Worm (Caenorhabditis elegans) whole organism, L1 larva: ENCODE results near the gene rft-2.

Experiments
- C16A3.4 ChIP-seq: fragments of 150-350 bp; optimal IDR thresholded peaks from 2 replicates; lab custom pipeline; 2014; ENCODE audit warnings: missing biosample characterization, missing genetic modification characterization
- F16B12.6 ChIP-seq: fragments of 150-350 bp; optimal IDR thresholded peaks from 2 replicates; lab custom pipeline; 2014; ENCODE audit warnings: missing biosample characterization, missing genetic modification characterization
- aly-2 ChIP-seq: fragments of 150-350 bp; optimal IDR thresholded peaks from 2 replicates; lab custom pipeline; 2014; ENCODE audit warnings: missing biosample characterization, missing genetic modification characterization
- ceh-63 ChIP-seq: fragments of 200-800 bp; sonication (Bioruptor generic); optimal IDR thresholded peaks from 2 replicates; lab custom pipeline; 2018; ENCODE audit warnings: mild to moderate bottlenecking, missing genetic modification characterization, missing compliant biosample characterization
- ceh-82 ChIP-seq, 3 experiments: fragments of 150-350 bp in 1 of 3; sonication (generic microtip) in 2 of 3; optimal IDR thresholded peaks; 2 replicates each; lab custom pipeline; 2014 to 2017; ENCODE audit warnings: missing biosample characterization in 3 of 3, missing genetic modification characterization in 3 of 3
- dsc-1 ChIP-seq: sonication (generic microtip); optimal IDR thresholded peaks from 2 replicates; lab custom pipeline; 2016; ENCODE audit warnings: mild to moderate bottlenecking, missing genetic modification characterization, missing compliant biosample characterization
- efl-1 ChIP-seq, 4 experiments: fragments of 150-350 bp; optimal IDR thresholded peaks in 3 of 4; peaks in 1 of 4; 1 replicate in 1 of 4; 2 replicates in 3 of 4; lab custom pipeline; 2014; ENCODE audit warnings: missing biosample characterization in 2 of 4, missing genetic modification characterization in 2 of 4, missing genetic modification reagents in 2 of 4
- elt-3 ChIP-seq, 6 experiments: fragments of 150-350 bp in 1 of 6; sonication (generic microtip); optimal IDR thresholded peaks; 2 replicates each; lab custom pipeline; 2017 to 2018; ENCODE audit warnings: missing biosample characterization in 6 of 6, missing genetic modification characterization in 6 of 6, inconsistent platforms in 1 of 6
- ets-5 ChIP-seq: fragments of 200-800 bp; sonication (Bioruptor generic); IDR thresholded peaks from 2 replicates; pipeline ENCODE4 v1.3.6; 2022; ENCODE audit warnings: missing genetic modification characterization, missing compliant biosample characterization
- fkh-10 ChIP-seq: sonication (generic microtip); optimal IDR thresholded peaks from 2 replicates; lab custom pipeline; 2017; ENCODE audit warnings: missing biosample characterization, missing genetic modification reagents, missing genetic modification characterization
- fkh-4 ChIP-seq: sonication (generic microtip); optimal IDR thresholded peaks from 2 replicates; lab custom pipeline; 2016; ENCODE audit warnings: missing compliant biosample characterization, missing genetic modification characterization, borderline replicate concordance
- fkh-8 ChIP-seq: sonication (generic microtip); optimal IDR thresholded peaks from 2 replicates; lab custom pipeline; 2016; ENCODE audit warnings: mild to moderate bottlenecking, missing genetic modification characterization, missing compliant biosample characterization
- fos-1 ChIP-seq: fragments of 150-350 bp; optimal IDR thresholded peaks from 2 replicates; lab custom pipeline; 2014; ENCODE audit warnings: missing biosample characterization, missing genetic modification characterization
- grh-1 ChIP-seq: fragments of 200-800 bp; sonication (Bioruptor generic); IDR thresholded peaks from 2 replicates; pipeline ENCODE4 v1.3.6; 2022; ENCODE audit warnings: missing genetic modification reagents, missing genetic modification characterization, missing compliant biosample characterization
- hlh-4 ChIP-seq: sonication (generic microtip); optimal IDR thresholded peaks from 2 replicates; lab custom pipeline; 2016; ENCODE audit warnings: mild to moderate bottlenecking, missing genetic modification characterization, missing compliant biosample characterization
- hpl-2 ChIP-seq: fragments of 150-350 bp; optimal IDR thresholded peaks from 2 replicates; lab custom pipeline; 2014; ENCODE audit warnings: missing biosample characterization, missing genetic modification reagents, missing genetic modification characterization
- irx-1 ChIP-seq: sonication (generic microtip); optimal IDR thresholded peaks from 2 replicates; lab custom pipeline; 2016; ENCODE audit warnings: missing genetic modification characterization, missing compliant biosample characterization
- jun-1 ChIP-seq: fragments of 150-350 bp; optimal IDR thresholded peaks from 2 replicates; lab custom pipeline; 2014; ENCODE audit warnings: missing biosample characterization, missing genetic modification reagents, missing genetic modification characterization
- lin-13 ChIP-seq: fragments of 150-350 bp; optimal IDR thresholded peaks from 2 replicates; lab custom pipeline; 2014; ENCODE audit warnings: missing biosample characterization, missing genetic modification reagents, missing genetic modification characterization
- lin-14 ChIP-seq: fragments of 200-800 bp; sonication (Bioruptor generic); optimal IDR thresholded peaks from 2 replicates; lab custom pipeline; 2018; ENCODE audit warnings: mild to moderate bottlenecking, missing genetic modification characterization, moderate library complexity, missing compliant biosample characterization
- lin-35 ChIP-seq, 2 experiments: fragments of 150-350 bp; optimal IDR thresholded peaks; 2 replicates each; lab custom pipeline; 2014; ENCODE audit warnings: missing biosample characterization in 2 of 2, missing genetic modification characterization in 2 of 2, missing genetic modification reagents in 2 of 2
- lin-39 ChIP-seq: fragments of 150-350 bp; optimal IDR thresholded peaks from 2 replicates; lab custom pipeline; 2014; ENCODE audit warnings: missing biosample characterization, missing genetic modification reagents, missing genetic modification characterization
- mab-9 ChIP-seq: fragments of 200-800 bp; sonication (Bioruptor generic); IDR thresholded peaks from 2 replicates; pipeline ENCODE4 v1.3.6; 2022; ENCODE audit warnings: missing genetic modification reagents, missing genetic modification characterization, missing compliant biosample characterization
- mef-2 ChIP-seq: fragments of 150-350 bp; optimal IDR thresholded peaks from 2 replicates; lab custom pipeline; 2014; ENCODE audit warnings: missing biosample characterization, missing genetic modification characterization
- nhr-237 ChIP-seq: fragments of 150-350 bp; optimal IDR thresholded peaks from 2 replicates; lab custom pipeline; 2014; ENCODE audit warnings: missing biosample characterization, missing genetic modification characterization
- nhr-47 ChIP-seq: sonication (generic microtip); optimal IDR thresholded peaks from 2 replicates; lab custom pipeline; 2016; ENCODE audit warnings: mild to moderate bottlenecking, missing genetic modification characterization, moderate library complexity, missing compliant biosample characterization
- nhr-85 ChIP-seq: sonication (generic microtip); peaks from one replicate; lab custom pipeline; 2016; ENCODE audit warnings: missing genetic modification characterization, inconsistent platforms, missing compliant biosample characterization
- nhr-90 ChIP-seq: sonication (generic microtip); optimal IDR thresholded peaks from 2 replicates; lab custom pipeline; 2016; ENCODE audit warnings: mild to moderate bottlenecking, missing genetic modification characterization, missing compliant biosample characterization; ENCODE audit not compliant: poor library complexity
- pax-3 ChIP-seq: fragments of 200-800 bp; sonication (Bioruptor generic); optimal IDR thresholded peaks from 2 replicates; lab custom pipeline; 2018; ENCODE audit warnings: mild to moderate bottlenecking, missing genetic modification characterization, moderate library complexity, missing compliant biosample characterization
- pqm-1 ChIP-seq: sonication (generic microtip); optimal IDR thresholded peaks from 3 replicates; lab custom pipeline; 2017; ENCODE audit warnings: missing biosample characterization, missing genetic modification characterization
- rnt-1 ChIP-seq: sonication (generic microtip); optimal IDR thresholded peaks from 2 replicates; lab custom pipeline; 2016; ENCODE audit warnings: mild to moderate bottlenecking, missing genetic modification characterization, moderate library complexity, missing compliant biosample characterization
- skn-1 ChIP-seq: fragments of 150-350 bp; optimal IDR thresholded peaks from 2 replicates; lab custom pipeline; 2014; ENCODE audit warnings: missing biosample characterization, missing genetic modification characterization
- snpc-4 ChIP-seq: fragments of 150-350 bp; optimal IDR thresholded peaks from 2 replicates; lab custom pipeline; 2014; ENCODE audit warnings: missing biosample characterization, missing genetic modification characterization
- snu-23 ChIP-seq: sonication (generic microtip); optimal IDR thresholded peaks from 2 replicates; lab custom pipeline; 2016; ENCODE audit warnings: missing genetic modification characterization, missing compliant biosample characterization
- tbx-2 ChIP-seq: sonication (generic microtip); optimal IDR thresholded peaks from 2 replicates; lab custom pipeline; 2016; ENCODE audit warnings: missing genetic modification characterization, missing compliant biosample characterization
- unc-62 ChIP-seq: fragments of 150-350 bp; optimal IDR thresholded peaks from 2 replicates; lab custom pipeline; 2014; ENCODE audit warnings: missing biosample characterization, missing genetic modification reagents, missing genetic modification characterization
- unc-86 ChIP-seq: sonication (generic microtip); optimal IDR thresholded peaks from 2 replicates; lab custom pipeline; 2016; ENCODE audit warnings: missing genetic modification characterization, missing compliant biosample characterization
- vab-15 ChIP-seq: sonication (generic microtip); optimal IDR thresholded peaks from 2 replicates; lab custom pipeline; 2017; ENCODE audit warnings: missing genotype, mild to moderate bottlenecking, missing genetic modification characterization, missing compliant biosample characterization
- ztf-11 ChIP-seq, 2 experiments: sonication (generic microtip); optimal IDR thresholded peaks; 2 replicates each; lab custom pipeline; 2016 to 2017; ENCODE audit warnings: missing genetic modification characterization in 2 of 2, missing biosample characterization in 1 of 2, missing compliant biosample characterization in 1 of 2

rft-2 gene

ce11 chrV:4499156-4499808, 48.9 kb upstream of the rft-2 start (continued):
- TF ChIP-seq lin-35 (GFP tag; optimal IDR thresholded peaks at IDR 0.05; lab: Kevin White, UChicago) = no peak
- no peak for TF ChIP-seq snpc-4 (tag; lab: Kevin White, UChicago)
- TF ChIP-seq pqm-1 (tag; lab: Kevin White, UChicago) = no peak
- peak; percentile 14 for TF ChIP-seq dsc-1 (tag; lab: Kevin White, UChicago)
- no peak for TF ChIP-seq nhr-90 (tag; lab: Kevin White, UChicago)
- TF ChIP-seq ceh-63 (GFP tag; lab: Kevin White, UChicago) = no peak
- TF ChIP-seq snu-23 (GFP tag; lab: Kevin White, UChicago) = peak; percentile 42
- no peak for TF ChIP-seq grh-1 (GFP tag; lab: Robert Waterston, UW)

- TF ChIP-seq fkh-10 (no peak), pax-3 (no peak), rnt-1 (peak; percentile 13), C16A3.4 (tag; lab: Kevin White, UChicago) (no peak), dsc-1 (tag; lab: Kevin White, UChicago) (peak; percentile 41), mef-2 (tag; lab: Kevin White, UChicago) (no peak)
These were observed 46.8 kb upstream of the rft-2 start, which contains the start of gene unc-62 for ce11 chrV:4497161-4497560. Gene unc-62 (plus strand): TSS chrV:4497461.

ce11 chrV:4496104-4496586, 45.8 kb upstream of the rft-2 start:
- TF ChIP-seq nhr-47 = no peak
- TF ChIP-seq unc-62 (GFP tag; lab: Kevin White, UChicago) = no peak
- TF ChIP-seq hpl-2 (GFP tag; lab: Kevin White, UChicago) = no peak
- TF ChIP-seq hlh-4 (tag; lab: Kevin White, UChicago) = no peak
- peak; percentile 65 for TF ChIP-seq dsc-1 (tag; lab: Kevin White, UChicago)
- no peak for TF ChIP-seq nhr-90 (tag; lab: Kevin White, UChicago)
- no peak for TF ChIP-seq fos-1 (tag; lab: Kevin White, UChicago)
- no peak for TF ChIP-seq efl-1 (optimal IDR thresholded peaks at IDR 0.05; lab: Kevin White, UChicago)
- TF ChIP-seq efl-1 (GFP tag; optimal IDR thresholded peaks at IDR 0.05 in 1 of 2; lab: Kevin White, UChicago) = peak in 1 of 2 experiments; percentile 14
- no peak for TF ChIP-seq jun-1
- TF ChIP-seq grh-1 (GFP tag; lab: Robert Waterston, UW) = no peak
- TF ChIP-seq vab-15 (tag; lab: Kevin White, UChicago) = no peak
- no peak for TF ChIP-seq ets-5 (GFP tag; lab: Robert Waterston, UW)
- TF ChIP-seq elt-3 (tag; optimal IDR thresholded peaks at IDR 0.05; lab: Kevin White, UChicago) = no peak
- no peak for TF ChIP-seq lin-14 (GFP tag; lab: Kevin White, UChicago)
- TF ChIP-seq F16B12.6 (tag; lab: Kevin White, UChicago) = no peak
- peak; percentile 32 for TF ChIP-seq fkh-4 (tag; lab: Kevin White, UChicago)
- TF ChIP-seq ceh-82 (tag; optimal IDR thresholded peaks at IDR 0.05; lab: Kevin White, UChicago) = no peak
- no peak for TF ChIP-seq skn-1 (tag; lab: Kevin White, UChicago)
- no peak for TF ChIP-seq aly-2 (tag; lab: Kevin White, UChicago)
- TF ChIP-seq lin-13 (GFP tag; lab: Kevin White, UChicago) = no peak
- no peak for TF ChIP-seq unc-86 (tag; lab: Kevin White, UChicago)

- no peak for TF ChIP-seq grh-1 (GFP tag; lab: Robert Waterston, UW)
- TF ChIP-seq nhr-85 = peak; percentile 20
- TF ChIP-seq unc-62 (GFP tag; lab: Kevin White, UChicago) = peak; percentile 36
- TF ChIP-seq ztf-11 (tag; optimal IDR thresholded peaks at IDR 0.05; lab: Kevin White, UChicago) = peak in 1 of 2 experiments; percentile 33
- peak in 1 of 3 experiments; percentile 17 for TF ChIP-seq ceh-82 (tag; optimal IDR thresholded peaks at IDR 0.05; lab: Kevin White, UChicago)
- 0 out of 2 replicates have a peak, but pooled peaks have one; percentile 28 for TF ChIP-seq mab-9 (GFP tag; lab: Robert Waterston, UW)
- TF ChIP-seq irx-1 (tag; lab: Kevin White, UChicago) = no peak
- TF ChIP-seq lin-14 (GFP tag; lab: Kevin White, UChicago) = peak; percentile 66
- TF ChIP-seq fkh-8 (tag; lab: Kevin White, UChicago) = no peak
- TF ChIP-seq tbx-2 (tag; lab: Kevin White, UChicago) = peak; percentile 25
- TF ChIP-seq lin-39 (tag; lab: Kevin White, UChicago) = peak; percentile 20
- TF ChIP-seq nhr-237 (tag; lab: Kevin White, UChicago) = no peak
These were observed 44.9 kb upstream of the rft-2 start for ce11 chrV:4495114-4495819.
